Worm (Caenorhabditis elegans) whole organism, L4 larva: ENCODE data around the gene F20D6.15.

Source experiments
- ama-1 ChIP-seq: fragments of 150-350 bp; optimal IDR thresholded peaks from 2 replicates; lab custom pipeline; 2014; ENCODE audit warnings: inconsistent platforms, mixed read lengths
- egl-27 ChIP-seq: sonication (generic microtip); optimal IDR thresholded peaks from 3 replicates; lab custom pipeline; 2017; ENCODE audit warnings: missing biosample characterization, missing genetic modification reagents, missing genetic modification characterization
- nhr-111 ChIP-seq: fragments of 200-800 bp; sonication (Bioruptor generic); optimal IDR thresholded peaks from 2 replicates; lab custom pipeline; 2018; ENCODE audit warnings: mild to moderate bottlenecking, missing genetic modification characterization, missing compliant biosample characterization
- unc-130 ChIP-seq: sonication (generic microtip); optimal IDR thresholded peaks from 2 replicates; lab custom pipeline; 2016; ENCODE audit warnings: missing genetic modification reagents, missing genetic modification characterization, missing compliant biosample characterization

ce11 chrV:8170300-8170699, 18.0 kb downstream of the F20D6.15 start:
- TF ChIP-seq nhr-111 (GFP tag; lab: Kevin White, UChicago) = no peak
- no peak for TF ChIP-seq egl-27 (tag; lab: Kevin White, UChicago)
- no peak for TF ChIP-seq unc-130 (GFP tag; lab: Kevin White, UChicago)
- TF ChIP-seq ama-1 (lab: Kevin White, UChicago) = no peak
